Fruit fly (Drosophila melanogaster) S2 (cell line): Measurements from ENCODE around the gene IleRS.

ENCODE experiments used
- CG8478 ChIP-seq: fragments of >200 bp; optimal IDR thresholded peaks from 2 replicates; lab custom pipeline; 2018
- CTCF ChIP-seq, 2 experiments: fragments of >200 bp; optimal IDR thresholded peaks; 2 replicates each; lab custom pipeline; 2018

IleRS gene

dm6 chr3L:22287994-22288766, at the start of gene IleRS, which contains the start of gene Hem:
Gene IleRS, plus strand, starts transcription at chr3L:22288665.
Gene Hem, minus strand, starts transcription at chr3L:22288195.
- TF ChIP-seq CTCF (optimal IDR thresholded peaks at IDR 0.05; lab: Kevin White, UChicago): no peak

- TF ChIP-seq CTCF (optimal IDR thresholded peaks at IDR 0.05; lab: Kevin White, UChicago) (no peak), CG8478 (no peak)
Measured at dm6 chr3L:22242241-22242640, 46.2 kb upstream of the IleRS start.

dm6 chr3L:22262797-22263423, 25.6 kb upstream of the IleRS start, which contains the start of the genes Rich and Ddx1:
Gene Rich, minus strand, starts transcription at chr3L:22262921.
Gene Ddx1, plus strand, starts transcription at chr3L:22263369.
- TF ChIP-seq CTCF (optimal IDR thresholded peaks at IDR 0.05; lab: Kevin White, UChicago) (no peak), CG8478 (no peak)

- TF ChIP-seq CTCF (optimal IDR thresholded peaks at IDR 0.05; lab: Kevin White, UChicago): peak; percentile 52 to 54
- no peak for TF ChIP-seq CG8478
Measured at dm6 chr3L:22266535-22266934, 21.9 kb upstream of the IleRS start, which contains the start of gene CG11523. Gene CG11523, minus strand, starts transcription at chr3L:22266679.

- TF ChIP-seq CG8478 (no peak), CTCF (optimal IDR thresholded peaks at IDR 0.05; lab: Kevin White, UChicago) (peak; percentile 93 to 97)
Measured at dm6 chr3L:22267248-22267957, 21.1 kb upstream of the IleRS start, which contains the start of gene Csp. Gene Csp, plus strand, starts transcription at chr3L:22267382.

dm6 chr3L:22273529-22274301, 14.8 kb upstream of the IleRS start, which contains the start of gene Srpk79D:
Gene Srpk79D, plus strand, starts transcription at chr3L:22273985.
- no peak for TF ChIP-seq CG8478
- TF ChIP-seq CTCF (optimal IDR thresholded peaks at IDR 0.05; lab: Kevin White, UChicago): no peak

- no peak for TF ChIP-seq CG8478
- TF ChIP-seq CTCF (optimal IDR thresholded peaks at IDR 0.05; lab: Kevin White, UChicago): no peak
Measured at dm6 chr3L:22275989-22276388, 12.5 kb upstream of the IleRS start.

- no peak for TF ChIP-seq CTCF (optimal IDR thresholded peaks at IDR 0.05; lab: Kevin White, UChicago)
Measured at dm6 chr3L:22276614-22277013, 11.9 kb upstream of the IleRS start.

dm6 chr3L:22277186-22277585, 11.3 kb upstream of the IleRS start:
- TF ChIP-seq CG8478 (no peak), CTCF (optimal IDR thresholded peaks at IDR 0.05; lab: Kevin White, UChicago) (no peak)

- TF ChIP-seq CG8478: no peak
- TF ChIP-seq CTCF (optimal IDR thresholded peaks at IDR 0.05; lab: Kevin White, UChicago): no peak
Measured at dm6 chr3L:22316913-22317312, 28.4 kb downstream of the IleRS start.

dm6 chr3L:22329478-22329877, 41.0 kb downstream of the IleRS start, which contains the start of gene CG32450:
Gene CG32450, plus strand, starts transcription at chr3L:22329778.
- TF ChIP-seq CTCF (optimal IDR thresholded peaks at IDR 0.05; lab: Kevin White, UChicago) (no peak), CG8478 (no peak)

dm6 chr3L:22337816-22338215, 49.4 kb downstream of the IleRS start:
- no peak for TF ChIP-seq CG8478
- TF ChIP-seq CTCF (optimal IDR thresholded peaks at IDR 0.05; lab: Kevin White, UChicago): no peak
